Worm (Caenorhabditis elegans) whole organism, midembryonic: ENCODE data around the gene cdh-1.

ENCODE experiments used
- T22C8.4 ChIP-seq: fragments of 200-800 bp; sonication (Bioruptor generic); IDR thresholded peaks from 2 replicates; pipeline ENCODE4 v1.3.6; 2022; ENCODE audit warnings: missing genetic modification characterization, missing compliant biosample characterization
- cog-1 ChIP-seq: sonication (generic microtip); optimal IDR thresholded peaks from 2 replicates; lab custom pipeline; 2016; ENCODE audit warnings: missing genetic modification characterization, missing compliant biosample characterization
- flt-1 ChIP-seq: fragments of 200-800 bp; sonication (Bioruptor generic); IDR thresholded peaks from 2 replicates; pipeline ENCODE4 v1.3.6; 2022; ENCODE audit warnings: missing genetic modification characterization, missing compliant biosample characterization
- klf-2 ChIP-seq: fragments of 200-800 bp; sonication (Bioruptor generic); conservative IDR thresholded peaks from 2 replicates; pipeline ENCODE4 v1.3.6; 2022; ENCODE audit warnings: missing genetic modification reagents, missing genetic modification characterization, missing compliant biosample characterization
- ref-1 ChIP-seq: fragments of 200-800 bp; sonication (Bioruptor generic); conservative IDR thresholded peaks from 2 replicates; pipeline ENCODE4 v1.3.6; 2022; ENCODE audit warnings: missing genetic modification reagents, missing genetic modification characterization, missing compliant biosample characterization
- ztf-29 ChIP-seq: fragments of 200-800 bp; sonication (Bioruptor generic); IDR thresholded peaks from 2 replicates; pipeline ENCODE4 v1.3.6; 2022; ENCODE audit warnings: missing genetic modification reagents, missing genetic modification characterization, missing compliant biosample characterization

ce11 chrIII:2891443-2891842, 19.3 kb upstream of the cdh-1 start, which contains the start of gene F56F11.1:
- no peak for TF ChIP-seq T22C8.4 (GFP tag; lab: Robert Waterston, UW)
- no peak for TF ChIP-seq ztf-29 (GFP tag; lab: Robert Waterston, UW)
- TF ChIP-seq flt-1 (GFP tag; lab: Robert Waterston, UW) = no peak
- TF ChIP-seq cog-1 (tag; lab: Kevin White, UChicago) = no peak
- no peak for TF ChIP-seq klf-2
- no peak for TF ChIP-seq ref-1 (GFP tag; lab: Robert Waterston, UW)
